Worm (Caenorhabditis elegans): ENCODE results near the gene ccf-1.
A peak's percentile ranks its signal among the peaks of the same experiment; 100 is the strongest.

The ccf-1 gene

ce11 chrIII:11871617-11872016, 48.4 kb downstream of the ccf-1 start:
- TF ChIP-seq ama-1 (optimal IDR thresholded peaks at IDR 0.05), result no peak
- TF ChIP-seq nhr-28 (tag; optimal IDR thresholded peaks at IDR 0.05), result no peak
- no peak for TF ChIP-seq unc-62 (GFP tag; optimal IDR thresholded peaks at IDR 0.05)
- TF ChIP-seq ZK546.5 (tag; optimal IDR thresholded peaks at IDR 0.05), result no peak
- no peak for TF ChIP-seq pha-4 (tag; optimal IDR thresholded peaks at IDR 0.05)
- TF ChIP-seq zag-1 (tag; optimal IDR thresholded peaks at IDR 0.05), result no peak
- TF ChIP-seq egl-5 (tag; optimal IDR thresholded peaks at IDR 0.05), result no peak
- no peak for TF ChIP-seq lin-15B (tag; optimal IDR thresholded peaks at IDR 0.05)

- no peak for TF ChIP-seq mdl-1 (tag; optimal IDR thresholded peaks at IDR 0.05)
- no peak for TF ChIP-seq unc-62 (GFP tag; optimal IDR thresholded peaks at IDR 0.05)
- peak; percentile 86 for TF ChIP-seq nhr-43 (tag; optimal IDR thresholded peaks at IDR 0.05; ENCODE audit: poor library complexity, severe bottlenecking)
- TF ChIP-seq tbx-2 (tag; optimal IDR thresholded peaks at IDR 0.05), result peak; percentile 25
- peak; percentile 97 for TF ChIP-seq nfya-1 (tag; optimal IDR thresholded peaks at IDR 0.05; ENCODE audit: insufficient read depth)
- no peak for TF ChIP-seq nhr-11 (tag; optimal IDR thresholded peaks at IDR 0.05)
- TF ChIP-seq aly-2 (tag; optimal IDR thresholded peaks at IDR 0.05), result no peak
- TF ChIP-seq lin-15B (tag; optimal IDR thresholded peaks at IDR 0.05), result peak; percentile 97
- TF ChIP-seq elt-2 (tag; optimal IDR thresholded peaks at IDR 0.05), result peak; percentile 65
- peak; percentile 50 for TF ChIP-seq ceh-28 (tag; optimal IDR thresholded peaks at IDR 0.05)
- peak; percentile 64 for TF ChIP-seq lsy-12 (tag; optimal IDR thresholded peaks at IDR 0.05)
- no peak for TF ChIP-seq eor-1 (tag; optimal IDR thresholded peaks at IDR 0.05)
- TF ChIP-seq unc-39 (tag; optimal IDR thresholded peaks at IDR 0.05), result no peak
- peak; percentile 23 for TF ChIP-seq fkh-2 (tag; optimal IDR thresholded peaks at IDR 0.05)
- no peak for TF ChIP-seq elt-1 (tag; optimal IDR thresholded peaks at IDR 0.05)
- no peak for TF ChIP-seq nhr-237 (tag; optimal IDR thresholded peaks at IDR 0.05)
- no peak for TF ChIP-seq ztf-4 (tag; optimal IDR thresholded peaks at IDR 0.05)
- peak; percentile 47 for TF ChIP-seq R02D3.7 (tag; optimal IDR thresholded peaks at IDR 0.05)
- peak; percentile 97 for TF ChIP-seq snpc-4 (tag; optimal IDR thresholded peaks at IDR 0.05)
- TF ChIP-seq nhr-77 (tag; optimal IDR thresholded peaks at IDR 0.05), result no peak
- TF ChIP-seq fkh-10 (GFP tag; optimal IDR thresholded peaks at IDR 0.05), result peak; percentile 68
- no peak for TF ChIP-seq nhr-67 (tag; optimal IDR thresholded peaks at IDR 0.05)
- peak; percentile 96 for TF ChIP-seq pha-4 (tag; optimal IDR thresholded peaks at IDR 0.05)
- no peak for TF ChIP-seq nhr-76 (tag; optimal IDR thresholded peaks at IDR 0.05)
- TF ChIP-seq elt-3 (tag; optimal IDR thresholded peaks at IDR 0.05), result no peak
- TF ChIP-seq ceh-16 (tag; optimal IDR thresholded peaks at IDR 0.05), result peak; percentile 24
- TF ChIP-seq nhr-12 (tag; optimal IDR thresholded peaks at IDR 0.05), result no peak
- peak; percentile 82 for TF ChIP-seq hmg-11 (tag; optimal IDR thresholded peaks at IDR 0.05)
- TF ChIP-seq egl-27 (tag; optimal IDR thresholded peaks at IDR 0.05), result peak; percentile 7
- TF ChIP-seq sea-2 (GFP tag; optimal IDR thresholded peaks at IDR 0.05), result no peak
- TF ChIP-seq ZK546.5 (tag; optimal IDR thresholded peaks at IDR 0.05), result no peak
- TF ChIP-seq nhr-28 (tag; optimal IDR thresholded peaks at IDR 0.05), result no peak
- peak; percentile 79 for TF ChIP-seq nhr-23 (tag; optimal IDR thresholded peaks at IDR 0.05)
- TF ChIP-seq ama-1 (optimal IDR thresholded peaks at IDR 0.05), result peak; percentile 43
- no peak for TF ChIP-seq ztf-11 (tag; optimal IDR thresholded peaks at IDR 0.05)
- peak; percentile 86 for TF ChIP-seq egl-5 (tag; optimal IDR thresholded peaks at IDR 0.05)
- TF ChIP-seq zag-1 (tag; optimal IDR thresholded peaks at IDR 0.05), result no peak
- TF ChIP-seq nhr-25 (tag; optimal IDR thresholded peaks at IDR 0.05), result peak; percentile 74
- TF ChIP-seq ceh-9 (tag; optimal IDR thresholded peaks at IDR 0.05), result no peak
- TF ChIP-seq ceh-82 (tag; optimal IDR thresholded peaks at IDR 0.05), result no peak
- TF ChIP-seq fos-1 (tag; optimal IDR thresholded peaks at IDR 0.05), result no peak
- TF ChIP-seq lin-39 (tag; optimal IDR thresholded peaks at IDR 0.05), result peak; percentile 95
- TF ChIP-seq pqm-1 (tag; optimal IDR thresholded peaks at IDR 0.05), result peak; percentile 61
- no peak for TF ChIP-seq daf-12 (tag; optimal IDR thresholded peaks at IDR 0.05)
- TF ChIP-seq jun-1 (tag; optimal IDR thresholded peaks at IDR 0.05), result peak; percentile 68
- no peak for TF ChIP-seq mml-1 (tag; optimal IDR thresholded peaks at IDR 0.05)
- peak; percentile 53 for TF ChIP-seq skn-1 (tag; optimal IDR thresholded peaks at IDR 0.05)
These were observed 50.0 kb downstream of the ccf-1 start for ce11 chrIII:11870009-11870408.

Measured in whole organism, L3 larva.